Comparison of ENCODE assay signal across 1 fruit fly cellular context in genomic region chr3R:9399951-9400392, dm6.
TF ChIP-seq lines count a peak whose summit lies in the region.

CG34117 (minus strand) TSS chr3R:9400053.

TF ChIP-seq in whole organism, embryonic, 481 proteins besides CTCF, POLR2A, EP300 and RAD21 (continued from another document):
- TF ChIP-seq maf-S (GFP tag; optimal IDR thresholded peaks at IDR 0.05; lab: Kevin White, UChicago) (peak; percentile 50), ranshi (GFP tag; IDR thresholded peaks at IDR 0.05; lab: Robert Waterston, UW) (peak; percentile 87), hkb (optimal IDR thresholded peaks at IDR 0.05; lab: Kevin White, UChicago) (no peak), hkb (GFP tag; IDR thresholded peaks at IDR 0.05; lab: Robert Waterston, UW) (peak; percentile 88), lab (GFP tag; optimal IDR thresholded peaks at IDR 0.05; lab: Kevin White, UChicago) (peak; percentile 86), slp2 (GFP tag; optimal IDR thresholded peaks at IDR 0.05; lab: Kevin White, UChicago) (peak; percentile 17), fd64A (GFP tag; optimal IDR thresholded peaks at IDR 0.05; lab: Kevin White, UChicago) (no peak), tx (GFP tag; optimal IDR thresholded peaks at IDR 0.05; lab: Kevin White, UChicago) (peak; percentile 14), nom (GFP tag; optimal IDR thresholded peaks at IDR 0.05; lab: Kevin White, UChicago) (peak; percentile 39), cas (GFP tag; IDR thresholded peaks at IDR 0.05; lab: Robert Waterston, UW) (0 out of 2 replicates have a peak, but pooled peaks have one; percentile 18), corto (GFP tag; optimal IDR thresholded peaks at IDR 0.05; lab: Kevin White, UChicago) (no peak), Lpt (GFP tag; optimal IDR thresholded peaks at IDR 0.05; lab: Kevin White, UChicago) (no peak), danr (GFP tag; IDR thresholded peaks at IDR 0.05; lab: Robert Waterston, UW) (0 out of 2 replicates have a peak, but pooled peaks have one; percentile 31), CG1792 (GFP tag; optimal IDR thresholded peaks at IDR 0.05; lab: Kevin White, UChicago) (peak; percentile 39), Sin3A (optimal IDR thresholded peaks at IDR 0.05; lab: Kevin White, UChicago) (no peak)
TF ChIP-seq in whole organism, embryonic: peak in this region for 364.
